Worm (Caenorhabditis elegans): ENCODE results near the gene atln-2.
"Not testable (repeated sequence)": the region's sequence is repeated elsewhere in the genome, so short reads cannot be mapped to it uniquely, and the experiment has no call there.

DNA sequence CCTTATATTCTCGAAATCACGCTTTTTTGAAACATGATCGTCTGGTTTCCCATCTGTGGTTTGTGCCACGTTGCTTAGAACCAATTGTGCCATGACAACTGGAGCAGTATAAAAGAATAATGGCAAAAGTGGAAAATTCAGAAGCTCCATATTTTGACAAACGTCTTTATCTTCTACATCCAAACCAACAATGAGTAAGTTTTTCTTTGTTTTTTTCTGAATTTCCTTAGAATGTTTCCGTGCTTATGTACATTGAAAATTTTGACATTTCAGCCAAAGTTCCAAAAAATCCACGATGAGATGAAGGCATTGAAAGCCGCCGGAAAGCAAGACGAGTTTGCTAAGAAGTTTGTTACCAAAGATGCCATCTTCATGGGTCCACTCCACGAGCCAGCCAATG is 25.1 kb downstream of the atln-2 start, which contains the start of gene Y41E3.6:
- not testable (repeated sequence) for TF ChIP-seq grh-1 (GFP tag; IDR thresholded peaks at IDR 0.05); nhr-237 (tag; optimal IDR thresholded peaks at IDR 0.05); ztf-11 (tag; optimal IDR thresholded peaks at IDR 0.05); mdl-1 (tag; optimal IDR thresholded peaks at IDR 0.05); lsy-2 (tag; optimal IDR thresholded peaks at IDR 0.05); nhr-12 (tag; optimal IDR thresholded peaks at IDR 0.05); elt-2 (tag; optimal IDR thresholded peaks at IDR 0.05)

All from whole organism, L1 larva.